Worm (Caenorhabditis elegans): Measurements from ENCODE around the gene gpla-1.

ce11 chrV:11985384-11985783, 47.8 kb upstream of the gpla-1 start, which contains the start of gene mans-2:
- TF ChIP-seq ces-1 (GFP tag; optimal IDR thresholded peaks at IDR 0.05) (no peak), nhr-12 (tag; optimal IDR thresholded peaks at IDR 0.05) (no peak)
